Worm (Caenorhabditis elegans): Measurements from ENCODE around the gene ugt-4.

ce11 chrV:12788451-12788850 lies 6.7 kb downstream of the ugt-4 start, which contains the start of gene srbc-44:
- TF ChIP-seq pqm-1 (tag; optimal IDR thresholded peaks at IDR 0.05) (no peak), tbx-2 (tag; optimal IDR thresholded peaks at IDR 0.05) (no peak), dve-1 (tag; optimal IDR thresholded peaks at IDR 0.05) (no peak), pax-1 (tag; optimal IDR thresholded peaks at IDR 0.05) (no peak), ama-1 (optimal IDR thresholded peaks at IDR 0.05) (no peak), nfya-1 (tag; optimal IDR thresholded peaks at IDR 0.05) (no peak), ceh-31 (tag; optimal IDR thresholded peaks at IDR 0.05) (no peak), dmd-4 (tag; optimal IDR thresholded peaks at IDR 0.05; ENCODE audit: borderline replicate concordance) (no peak)
